Fruit fly (Drosophila melanogaster): ENCODE measurements around the gene CG15482.
A peak's percentile ranks its signal among the peaks of the same experiment; 100 is the strongest.

The CG15482 gene

DNA sequence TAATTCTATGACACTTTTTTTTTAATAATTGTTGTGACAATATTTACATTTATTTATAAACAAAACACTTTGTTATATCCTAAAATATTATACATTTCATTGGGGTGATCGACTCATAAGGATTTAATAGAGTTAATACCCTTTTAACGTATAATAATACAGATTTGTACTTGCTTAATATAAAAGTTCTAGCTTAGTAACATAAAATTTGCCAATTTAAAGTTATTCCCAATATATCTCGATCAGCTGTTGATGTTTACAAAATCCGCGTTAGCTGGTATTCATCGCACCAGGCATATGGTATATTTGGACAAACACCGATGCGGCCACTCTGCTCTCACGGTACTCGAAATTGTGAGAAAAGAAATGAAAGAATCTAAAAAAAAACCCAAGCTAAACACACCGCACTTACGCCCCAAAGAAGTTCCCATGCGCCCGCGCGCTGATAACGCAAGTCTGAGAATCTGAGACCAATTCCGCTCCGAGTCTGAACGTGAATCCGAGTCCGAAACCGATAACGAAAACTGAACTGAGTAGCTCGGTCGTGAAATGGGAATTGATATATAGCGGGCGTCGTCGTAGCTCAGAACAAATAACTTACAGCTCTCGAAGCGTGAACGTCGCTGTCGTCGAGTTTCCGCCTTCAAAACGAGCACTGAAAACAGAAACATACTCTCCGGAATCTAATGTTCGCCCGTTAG lies 8.0 kb downstream of the CG15482 start, which contains the start of gene Pect (continued):
- TF ChIP-seq Eip74EF (GFP tag; optimal IDR thresholded peaks at IDR 0.05) (no peak), psq (GFP tag; optimal IDR thresholded peaks at IDR 0.05) (no peak), danr (GFP tag; IDR thresholded peaks at IDR 0.05) (no peak), ftz-f1 (GFP tag; optimal IDR thresholded peaks at IDR 0.05) (peak; percentile 4), Myb (GFP tag; optimal IDR thresholded peaks at IDR 0.05) (peak; percentile 6), stwl (tag; optimal IDR thresholded peaks at IDR 0.05) (peak; percentile 9), CG7357 (GFP tag; IDR thresholded peaks at IDR 0.05) (no peak), CrebB (tag; optimal IDR thresholded peaks at IDR 0.05) (peak; percentile 42), knrl (GFP tag; IDR thresholded peaks at IDR 0.05; ENCODE audit: partially characterized antibody) (0 out of 3 replicates have a peak, but pooled peaks have one; percentile 43), Sry-β (GFP tag; optimal IDR thresholded peaks at IDR 0.05) (no peak), klu (GFP tag; IDR thresholded peaks at IDR 0.05) (no peak), CG9817 (tag; optimal IDR thresholded peaks at IDR 0.05) (peak; percentile 16), CG18599 (GFP tag; optimal IDR thresholded peaks at IDR 0.05) (no peak), sens (GFP tag) (peak; percentile 6), sob (GFP tag; IDR thresholded peaks at IDR 0.05) (peak; percentile 55; the same call in 1 of the 2 replicates), CG12236 (GFP tag; optimal IDR thresholded peaks at IDR 0.05) (no peak), nom (GFP tag; optimal IDR thresholded peaks at IDR 0.05) (no peak), CG10321 (GFP tag; IDR thresholded peaks at IDR 0.05) (no peak), pum (GFP tag; optimal IDR thresholded peaks at IDR 0.05) (no peak), al (GFP tag; IDR thresholded peaks at IDR 0.05) (0 out of 2 replicates have a peak, but pooled peaks have one; percentile 27), CG12659 (GFP tag; optimal IDR thresholded peaks at IDR 0.05) (peak; percentile 11), CG16815 (GFP tag; optimal IDR thresholded peaks at IDR 0.05) (no peak), Asciz (GFP tag; optimal IDR thresholded peaks at IDR 0.05) (no peak), jumu (GFP tag; optimal IDR thresholded peaks at IDR 0.05) (no peak), pb (GFP tag; optimal IDR thresholded peaks at IDR 0.05) (no peak), NFAT (GFP tag; IDR thresholded peaks at IDR 0.05) (no peak), pfk (GFP tag; optimal IDR thresholded peaks at IDR 0.05) (peak; percentile 5), B-H1 (GFP tag; IDR thresholded peaks at IDR 0.05) (no peak), CG1603 (tag; optimal IDR thresholded peaks at IDR 0.05) (no peak), Camta (GFP tag; optimal IDR thresholded peaks at IDR 0.05) (no peak), CG14667 (GFP tag; IDR thresholded peaks at IDR 0.05) (no peak), CG34376 (GFP tag; optimal IDR thresholded peaks at IDR 0.05) (peak; percentile 96), Ets97D (GFP tag; optimal IDR thresholded peaks at IDR 0.05) (no peak), CG11560 (tag; IDR thresholded peaks at IDR 0.05) (no peak), CG8478 (optimal IDR thresholded peaks at IDR 0.05) (no peak), MTF-1 (GFP tag; optimal IDR thresholded peaks at IDR 0.05; ENCODE audit: borderline replicate concordance) (no peak), ssp (GFP tag; IDR thresholded peaks at IDR 0.05) (no peak), CG12391 (tag; optimal IDR thresholded peaks at IDR 0.05) (peak; percentile 63), BEAF-32 (GFP tag; optimal IDR thresholded peaks at IDR 0.05) (peak; percentile 83), so (GFP tag; IDR thresholded peaks at IDR 0.05) (peak; percentile 66; the same call in 1 of the 3 replicates), CG1602 (GFP tag; optimal IDR thresholded peaks at IDR 0.05) (peak; percentile 43), hbn (GFP tag; IDR thresholded peaks at IDR 0.05; ENCODE audit: partially characterized antibody) (peak; percentile 54), CG16779 (GFP tag; IDR thresholded peaks at IDR 0.05) (no peak), CG1233 (GFP tag; optimal IDR thresholded peaks at IDR 0.05) (no peak), Ravus (GFP tag; IDR thresholded peaks at IDR 0.05) (no peak), lilli (GFP tag; optimal IDR thresholded peaks at IDR 0.05) (no peak), CG1529 (GFP tag; optimal IDR thresholded peaks at IDR 0.05) (no peak), z (GFP tag; IDR thresholded peaks at IDR 0.05) (peak; percentile 77), slp2 (GFP tag; optimal IDR thresholded peaks at IDR 0.05) (no peak), dati (GFP tag; IDR thresholded peaks at IDR 0.05) (no peak)

Data from whole organism, embryonic.